Worm (Caenorhabditis elegans): ENCODE measurements around the gene mel-32.

Gene mel-32

ce11 chrIII:6395706-6396232 is 47.0 kb downstream of the mel-32 start, which contains the start of gene oatr-1 (continued):
- TF ChIP-seq fkh-10 (GFP tag; optimal IDR thresholded peaks at IDR 0.05) (no peak), mxl-3 (GFP tag; optimal IDR thresholded peaks at IDR 0.05) (peak; percentile 80), daf-19 (GFP tag; conservative IDR thresholded peaks at IDR 0.05) (no peak), vab-7 (GFP tag; IDR thresholded peaks at IDR 0.05) (no peak), cey-2 (tag; optimal IDR thresholded peaks at IDR 0.05; ENCODE audit: borderline replicate concordance, insufficient read depth) (no peak), ceh-32 (tag; optimal IDR thresholded peaks at IDR 0.05; ENCODE audit: poor library complexity) (no peak), ztf-11 (tag; optimal IDR thresholded peaks at IDR 0.05) (no peak), unc-39 (tag; optimal IDR thresholded peaks at IDR 0.05) (no peak), nhr-237 (tag; optimal IDR thresholded peaks at IDR 0.05) (no peak), zip-11 (GFP tag; IDR thresholded peaks at IDR 0.05) (no peak), egl-43 (GFP tag; IDR thresholded peaks at IDR 0.05) (no peak), T26A8.4 (GFP tag; IDR thresholded peaks at IDR 0.05) (no peak), fos-1 (tag; optimal IDR thresholded peaks at IDR 0.05) (no peak), nhr-41 (GFP tag; IDR thresholded peaks at IDR 0.05) (no peak), saeg-2 (GFP tag; IDR thresholded peaks at IDR 0.05) (no peak), R02D3.7 (tag; optimal IDR thresholded peaks at IDR 0.05) (no peak), ceh-82 (tag; optimal IDR thresholded peaks at IDR 0.05) (no peak), daf-16 (GFP tag; optimal IDR thresholded peaks at IDR 0.05) (no peak), daf-16 (tag; optimal IDR thresholded peaks at IDR 0.05) (peak; percentile 41), dmd-9 (GFP tag; IDR thresholded peaks at IDR 0.05) (no peak), F37D6.2 (tag; optimal IDR thresholded peaks at IDR 0.05) (no peak), Y75B8A.6 (GFP tag; IDR thresholded peaks at IDR 0.05) (no peak), lsy-2 (tag; optimal IDR thresholded peaks at IDR 0.05) (no peak), nhr-102 (tag; optimal IDR thresholded peaks at IDR 0.05) (no peak), jun-1 (tag; optimal IDR thresholded peaks at IDR 0.05) (no peak), dmd-6 (GFP tag; IDR thresholded peaks at IDR 0.05) (peak; percentile 66), lin-13 (GFP tag; optimal IDR thresholded peaks at IDR 0.05) (no peak), attf-4 (tag; optimal IDR thresholded peaks at IDR 0.05) (no peak), zip-2 (tag; optimal IDR thresholded peaks at IDR 0.05) (no peak), sdz-12 (GFP tag; optimal IDR thresholded peaks at IDR 0.05) (no peak), snpc-4 (tag; optimal IDR thresholded peaks at IDR 0.05) (no peak), ZK546.5 (tag; optimal IDR thresholded peaks at IDR 0.05) (no peak), aha-1 (tag) (peak; percentile 49)

ce11 chrIII:6390644-6391043 is 52.2 kb downstream of the mel-32 start, which contains the start of gene smrc-1:
smrc-1 (plus strand) TSS chrIII:6390944.
- no peak for TF ChIP-seq mep-1 (tag; optimal IDR thresholded peaks at IDR 0.05)
- no peak for TF ChIP-seq aly-2 (tag; optimal IDR thresholded peaks at IDR 0.05)
- TF ChIP-seq pha-4 (GFP tag; IDR thresholded peaks at IDR 0.05): no peak
- no peak for TF ChIP-seq pha-4 (tag; optimal IDR thresholded peaks at IDR 0.05)
- no peak for TF ChIP-seq nhr-10 (tag; optimal IDR thresholded peaks at IDR 0.05)
- TF ChIP-seq unc-62 (GFP tag; optimal IDR thresholded peaks at IDR 0.05 in 1 of 2): no peak
- no peak for TF ChIP-seq unc-62 (tag; optimal IDR thresholded peaks at IDR 0.05)
- no peak for TF ChIP-seq zfp-3 (GFP tag; conservative IDR thresholded peaks at IDR 0.05)
- TF ChIP-seq ceh-44 (GFP tag; IDR thresholded peaks at IDR 0.05): no peak
- no peak for TF ChIP-seq saeg-2 (GFP tag; IDR thresholded peaks at IDR 0.05)
- no peak for TF ChIP-seq spr-3 (GFP tag; optimal IDR thresholded peaks at IDR 0.05)
